Fruit fly (Drosophila melanogaster) whole organism, embryonic: ENCODE data around the gene Ku80.

Source experiments
- CG10543 ChIP-seq: fragments of 200-800 bp; sonication (Bioruptor generic); optimal IDR thresholded peaks from 3 replicates; lab custom pipeline; 2017; ENCODE audit warnings: missing biosample characterization, mild to moderate bottlenecking, missing genetic modification characterization, moderate library complexity
- CG11695 ChIP-seq: fragments of 200-800 bp; sonication (Bioruptor generic); IDR thresholded peaks from 3 replicates; pipeline ENCODE4 v1.3.6; 2022; ENCODE audit warnings: missing biosample characterization, missing genetic modification characterization
- CG12744 ChIP-seq: fragments of 200-800 bp; sonication (Bioruptor generic); optimal IDR thresholded peaks from 2 replicates; lab custom pipeline; 2016; ENCODE audit warnings: missing biosample characterization, missing genetic modification characterization
- CG14860 ChIP-seq: fragments of 200-800 bp; sonication (Bioruptor generic); IDR thresholded peaks from 3 replicates; pipeline ENCODE4 v1.3.6; 2022; ENCODE audit warnings: missing biosample characterization, missing genetic modification characterization; ENCODE audit not compliant: partially characterized antibody
- CG14965 ChIP-seq: fragments of 200-800 bp; sonication (Bioruptor generic); optimal IDR thresholded peaks from 2 replicates; lab custom pipeline; 2016; ENCODE audit warnings: missing biosample characterization, missing genetic modification characterization, borderline replicate concordance
- CG2678 ChIP-seq: fragments of 200-800 bp; sonication (Bioruptor generic); optimal IDR thresholded peaks from 3 replicates; lab custom pipeline; 2019; ENCODE audit warnings: missing biosample characterization, mild to moderate bottlenecking, missing genetic modification characterization, moderate library complexity
- CG30020 ChIP-seq: fragments of 200-800 bp; optimal IDR thresholded peaks from 2 replicates; lab custom pipeline; 2019; ENCODE audit warnings: missing biosample characterization, mild to moderate bottlenecking, missing genetic modification characterization, moderate library complexity
- CG30403 ChIP-seq: fragments of 200-800 bp; sonication (Bioruptor generic); optimal IDR thresholded peaks from 3 replicates; lab custom pipeline; 2016; ENCODE audit warnings: missing biosample characterization, missing genetic modification characterization
- CG3065 ChIP-seq: fragments of 200-800 bp; sonication (Bioruptor generic); optimal IDR thresholded peaks from 2 replicates; lab custom pipeline; 2016; ENCODE audit warnings: missing biosample characterization, missing genetic modification characterization
- CG31441 ChIP-seq: fragments of 200-800 bp; sonication (Bioruptor generic); IDR thresholded peaks from 2 replicates; pipeline ENCODE4 v1.3.6; 2022; ENCODE audit warnings: missing biosample characterization, missing genetic modification characterization
- CG33557 ChIP-seq: fragments of 200-800 bp; sonication (Bioruptor generic); optimal IDR thresholded peaks from 2 replicates; lab custom pipeline; 2019; ENCODE audit warnings: missing biosample characterization, mild to moderate bottlenecking, missing genetic modification characterization, moderate library complexity
- CG3838 ChIP-seq: fragments of 200-800 bp; sonication (Bioruptor generic); optimal IDR thresholded peaks from 3 replicates; lab custom pipeline; 2016; ENCODE audit warnings: missing biosample characterization, missing genetic modification characterization
- CG7357 ChIP-seq: fragments of 200-800 bp; sonication (Bioruptor generic); IDR thresholded peaks from 3 replicates; pipeline ENCODE4 v1.3.6; 2022; ENCODE audit warnings: missing biosample characterization, missing genetic modification characterization
- CG7786 ChIP-seq: fragments of 200-800 bp; sonication (Bioruptor generic); optimal IDR thresholded peaks from 2 replicates; lab custom pipeline; 2016; ENCODE audit warnings: missing biosample characterization, missing genetic modification characterization
- CG9727 ChIP-seq: fragments of 200-800 bp; sonication (Bioruptor generic); optimal IDR thresholded peaks from 3 replicates; lab custom pipeline; 2017; ENCODE audit warnings: missing biosample characterization, mild to moderate bottlenecking, missing genetic modification characterization
- CG9797 ChIP-seq: fragments of 200-800 bp; sonication (Bioruptor generic); optimal IDR thresholded peaks from 3 replicates; lab custom pipeline; 2018; ENCODE audit warnings: missing biosample characterization, mild to moderate bottlenecking, missing genetic modification characterization
- Camta ChIP-seq: fragments of 200-800 bp; sonication (Bioruptor generic); optimal IDR thresholded peaks from 2 replicates; lab custom pipeline; 2016; ENCODE audit warnings: missing biosample characterization, missing genetic modification characterization
- Dll ChIP-seq: fragments of 200-800 bp; sonication (Bioruptor generic); IDR thresholded peaks from 4 replicates; pipeline ENCODE4 v1.3.6; 2022; ENCODE audit warnings: missing biosample characterization, missing genetic modification characterization; ENCODE audit not compliant: partially characterized antibody
- HLH4C ChIP-seq: fragments of 200-800 bp; sonication (Bioruptor generic); IDR thresholded peaks from 3 replicates; pipeline ENCODE4 v1.3.6; 2022; ENCODE audit warnings: missing biosample characterization, missing genetic modification characterization; ENCODE audit not compliant: partially characterized antibody
- Hr78 ChIP-seq, 2 experiments: fragments of 200-800 bp in 1 of 2; fragments of >200 bp in 1 of 2; sonication (Bioruptor generic) in 1 of 2; optimal IDR thresholded peaks; 2 replicates each; lab custom pipeline; 2017 to 2019; ENCODE audit warnings: missing biosample characterization in 2 of 2, missing genetic modification characterization in 2 of 2, mild to moderate bottlenecking in 1 of 2, moderate library complexity in 1 of 2
- Lim3 ChIP-seq: fragments of 200-800 bp; sonication (Bioruptor generic); IDR thresholded peaks from 2 replicates; pipeline ENCODE4 v1.3.6; 2022; ENCODE audit warnings: missing biosample characterization, missing genetic modification characterization
- NfI ChIP-seq: fragments of 200-800 bp; sonication (Bioruptor generic); optimal IDR thresholded peaks from 3 replicates; lab custom pipeline; 2018; ENCODE audit warnings: missing biosample characterization, mild to moderate bottlenecking, missing genetic modification characterization, moderate library complexity
- Oaz ChIP-seq: fragments of 200-800 bp; sonication (Bioruptor generic); IDR thresholded peaks from 2 replicates; pipeline ENCODE4 v1.3.6; 2022; ENCODE audit warnings: missing biosample characterization, missing genetic modification characterization
- Sry-δ ChIP-seq: fragments of 200-800 bp; sonication (Bioruptor generic); optimal IDR thresholded peaks from 2 replicates; lab custom pipeline; 2016; ENCODE audit warnings: missing biosample characterization, missing genetic modification characterization
- YL-1 ChIP-seq: fragments of 200-800 bp; sonication (Bioruptor generic); optimal IDR thresholded peaks from 3 replicates; lab custom pipeline; 2017; ENCODE audit warnings: missing biosample characterization, mild to moderate bottlenecking, missing genetic modification characterization
- ara ChIP-seq: fragments of 200-800 bp; sonication (Bioruptor generic); IDR thresholded peaks from 2 replicates; pipeline ENCODE4 v1.3.6; 2022; ENCODE audit warnings: missing biosample characterization, missing genetic modification characterization
- bcd ChIP-seq: fragments of 200-800 bp; sonication (Bioruptor generic); optimal IDR thresholded peaks from 2 replicates; lab custom pipeline; 2017; ENCODE audit warnings: missing biosample characterization, mild to moderate bottlenecking, missing genetic modification characterization
- bsh ChIP-seq, 2 experiments: fragments of 200-800 bp; sonication (Bioruptor generic); optimal IDR thresholded peaks; 2 replicates each; lab custom pipeline; 2017 to 2018; ENCODE audit warnings: mild to moderate bottlenecking in 2 of 2, missing biosample characterization in 2 of 2, missing genetic modification characterization in 2 of 2, moderate library complexity in 1 of 2
- chm ChIP-seq: fragments of 200-800 bp; sonication (Bioruptor generic); IDR thresholded peaks from 2 replicates; pipeline ENCODE4 v1.3.6; 2022; ENCODE audit warnings: missing biosample characterization, missing genetic modification characterization
- croc ChIP-seq: fragments of 200-800 bp; sonication (Bioruptor generic); conservative IDR thresholded peaks from 3 replicates; pipeline ENCODE4 v1.3.6; 2022; ENCODE audit warnings: missing biosample characterization, missing genetic modification characterization
- crp ChIP-seq, 2 experiments: fragments of 200-800 bp; sonication (Bioruptor generic); optimal IDR thresholded peaks; 2 replicates in 1 of 2; 3 replicates in 1 of 2; lab custom pipeline; 2017; ENCODE audit warnings: missing biosample characterization in 2 of 2, missing genetic modification characterization in 2 of 2, mild to moderate bottlenecking in 1 of 2, moderate library complexity in 1 of 2
- disco-r ChIP-seq: fragments of 200-800 bp; sonication (Bioruptor generic); optimal IDR thresholded peaks from 2 replicates; lab custom pipeline; 2016; ENCODE audit warnings: missing biosample characterization, missing genetic modification characterization
- fd102C ChIP-seq: fragments of 200-800 bp; sonication (Bioruptor generic); optimal IDR thresholded peaks from 2 replicates; lab custom pipeline; 2018; ENCODE audit warnings: missing biosample characterization, mild to moderate bottlenecking, missing genetic modification characterization, moderate library complexity
- fd3F ChIP-seq: fragments of 200-800 bp; sonication (Bioruptor generic); optimal IDR thresholded peaks from 2 replicates; lab custom pipeline; 2018; ENCODE audit warnings: missing biosample characterization, mild to moderate bottlenecking, missing genetic modification characterization, moderate library complexity
- insv ChIP-seq, 2 experiments: fragments of 200-800 bp; sonication (Bioruptor generic); optimal IDR thresholded peaks; 3 replicates each; lab custom pipeline; 2016 to 2018; ENCODE audit warnings: missing biosample characterization in 2 of 2, missing genetic modification characterization in 2 of 2
- jing ChIP-seq: fragments of 200-800 bp; sonication (Bioruptor generic); optimal IDR thresholded peaks from 2 replicates; lab custom pipeline; 2018; ENCODE audit warnings: missing biosample characterization, mild to moderate bottlenecking, missing genetic modification characterization
- ken ChIP-seq: fragments of 200-800 bp; sonication (Bioruptor generic); IDR thresholded peaks from 3 replicates; pipeline ENCODE4 v1.3.6; 2022; ENCODE audit warnings: missing biosample characterization, missing genetic modification characterization
- lmd ChIP-seq: fragments of 200-800 bp; sonication (Bioruptor generic); IDR thresholded peaks from 2 replicates; pipeline ENCODE4 v1.3.6; 2022; ENCODE audit warnings: missing biosample characterization, missing genetic modification characterization
- mam ChIP-seq: fragments of 200-800 bp; sonication (Bioruptor generic); optimal IDR thresholded peaks from 3 replicates; lab custom pipeline; 2016; ENCODE audit warnings: missing biosample characterization, missing genetic modification characterization
- mld ChIP-seq: fragments of 200-800 bp; sonication (Bioruptor generic); IDR thresholded peaks from 3 replicates; pipeline ENCODE4 v1.3.6; 2022; ENCODE audit warnings: missing biosample characterization, missing genetic modification characterization; ENCODE audit not compliant: partially characterized antibody
- pan ChIP-seq, 4 experiments: fragments of >200 bp in 3 of 4; fragments of 200-800 bp in 1 of 4; sonication (Bioruptor generic) in 1 of 4; optimal IDR thresholded peaks in 3 of 4; IDR thresholded peaks in 1 of 4; 2 replicates each; pipeline versions ENCODE4 v1.3.6 to Lab custom; 2017 to 2022; ENCODE audit warnings: missing biosample characterization in 2 of 4, missing genetic modification characterization in 2 of 4, mixed read lengths in 1 of 4
- pnt ChIP-seq: fragments of 200-800 bp; sonication (Bioruptor generic); optimal IDR thresholded peaks from 3 replicates; lab custom pipeline; 2016; ENCODE audit warnings: missing biosample characterization, missing genetic modification characterization
- ranshi ChIP-seq: fragments of 200-800 bp; sonication (Bioruptor generic); IDR thresholded peaks from 2 replicates; pipeline ENCODE4 v1.3.6; 2022; ENCODE audit warnings: missing biosample characterization, missing genetic modification characterization
- seq ChIP-seq: fragments of 200-800 bp; sonication (Bioruptor generic); IDR thresholded peaks from 2 replicates; pipeline ENCODE4 v1.3.6; 2022; ENCODE audit warnings: missing biosample characterization, missing genetic modification characterization
- sisA ChIP-seq: fragments of 200-800 bp; sonication (Bioruptor generic); IDR thresholded peaks from 2 replicates; pipeline ENCODE4 v1.3.6; 2022; ENCODE audit warnings: missing biosample characterization, missing genetic modification characterization
- ssp ChIP-seq: fragments of 200-800 bp; sonication (Bioruptor generic); IDR thresholded peaks from 2 replicates; pipeline ENCODE4 v1.3.6; 2022; ENCODE audit warnings: missing biosample characterization, missing genetic modification characterization
- ttk ChIP-seq: fragments of 200-800 bp; sonication (Bioruptor generic); IDR thresholded peaks from 2 replicates; pipeline ENCODE4 v2.1.2; 2022; ENCODE audit warnings: missing biosample characterization, missing genetic modification characterization
- twi ChIP-seq: fragments of 200-800 bp; optimal IDR thresholded peaks from 2 replicates; lab custom pipeline; 2019; ENCODE audit warnings: missing biosample characterization, mild to moderate bottlenecking, missing genetic modification characterization, moderate library complexity
- yki ChIP-seq: fragments of >200 bp; optimal IDR thresholded peaks from 3 replicates; lab custom pipeline; 2018

Gene Ku80

DNA sequence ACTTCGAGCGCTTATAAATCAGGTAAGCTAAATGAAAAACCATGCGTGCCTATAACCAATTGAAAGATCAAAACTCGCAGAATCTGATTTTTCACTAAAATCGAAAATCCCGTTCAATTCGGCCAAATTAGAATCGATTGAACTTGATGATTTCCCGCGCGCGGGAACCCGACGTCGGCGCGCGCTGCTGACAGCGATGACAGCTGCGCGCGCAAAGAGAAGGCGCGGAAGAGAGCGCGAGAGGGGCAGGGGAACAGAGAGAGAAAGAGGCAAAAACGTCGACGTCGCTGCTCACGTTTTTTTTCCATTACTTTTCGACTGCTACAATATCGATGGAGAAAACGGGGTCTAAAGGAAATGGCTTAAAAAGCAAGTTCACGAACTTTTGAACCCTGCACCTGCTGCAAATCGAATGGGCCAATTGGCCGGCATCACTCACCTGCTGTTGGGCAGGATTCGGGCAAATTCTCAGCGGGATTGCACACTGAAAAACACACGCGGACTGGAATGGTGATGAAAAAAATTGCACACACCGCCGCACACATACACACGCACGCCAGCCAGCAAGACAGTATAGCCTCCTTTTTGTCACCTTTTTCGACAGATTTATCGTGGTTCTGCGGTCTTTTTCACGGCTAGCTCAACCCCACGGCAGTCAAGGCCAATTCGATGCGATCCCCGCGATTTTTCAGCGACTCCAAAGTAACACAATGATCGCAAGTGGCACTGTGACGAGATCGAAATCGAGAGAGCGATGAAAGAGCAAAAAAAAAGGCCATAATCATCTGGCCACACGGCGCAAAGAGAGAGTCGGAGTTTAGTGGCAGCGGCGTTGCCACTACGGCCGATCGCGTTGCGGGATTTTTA lies 23.3 kb downstream of the Ku80 start, which contains the start of gene CycE (continued):
- TF ChIP-seq ranshi (GFP tag; lab: Robert Waterston, UW): no peak
- TF ChIP-seq disco-r: no peak
- no peak for TF ChIP-seq sisA (GFP tag; lab: Robert Waterston, UW)
- TF ChIP-seq CG2678 (tag; lab: Kevin White, UChicago): no peak
- no peak for TF ChIP-seq CG33557 (GFP tag; lab: Kevin White, UChicago)
- TF ChIP-seq jing (GFP tag; lab: Kevin White, UChicago): no peak
- no peak for TF ChIP-seq YL-1
- no peak for TF ChIP-seq HLH4C (GFP tag; lab: Robert Waterston, UW)
- TF ChIP-seq CG31441 (GFP tag; lab: Robert Waterston, UW): no peak
- no peak for TF ChIP-seq CG14860 (GFP tag; lab: Robert Waterston, UW)
- no peak for TF ChIP-seq pan (optimal IDR thresholded peaks at IDR 0.05; lab: Kevin White, UChicago)
- TF ChIP-seq pan (GFP tag; optimal IDR thresholded peaks at IDR 0.05 in 1 of 2, IDR thresholded peaks at IDR 0.05 in 1 of 2): no peak
- TF ChIP-seq CG9727 (GFP tag; lab: Kevin White, UChicago): no peak
- TF ChIP-seq twi (tag; lab: Kevin White, UChicago): no peak
- TF ChIP-seq ssp (GFP tag; lab: Robert Waterston, UW): no peak
- TF ChIP-seq CG30020: no peak
- no peak for TF ChIP-seq mld (GFP tag; lab: Robert Waterston, UW)
- no peak for TF ChIP-seq CG10543 (GFP tag; lab: Kevin White, UChicago)
- no peak for TF ChIP-seq CG11695 (GFP tag; lab: Robert Waterston, UW)
- no peak for TF ChIP-seq mam
- no peak for TF ChIP-seq bsh (GFP tag; optimal IDR thresholded peaks at IDR 0.05; lab: Kevin White, UChicago)
- no peak for TF ChIP-seq pnt (GFP tag; lab: Kevin White, UChicago)
- peak; percentile 30 for TF ChIP-seq yki
- TF ChIP-seq croc (GFP tag; lab: Robert Waterston, UW): no peak
- TF ChIP-seq CG7357: no peak
- no peak for TF ChIP-seq CG30403 (GFP tag; lab: Kevin White, UChicago)
- peak in 1 of 2 experiments; percentile 62 for TF ChIP-seq crp (GFP tag; optimal IDR thresholded peaks at IDR 0.05; lab: Kevin White, UChicago)
- TF ChIP-seq Hr78 (GFP tag; optimal IDR thresholded peaks at IDR 0.05; lab: Kevin White, UChicago): no peak
- 0 out of 2 replicates have a peak, but pooled peaks have one; percentile 41 for TF ChIP-seq chm (GFP tag; lab: Robert Waterston, UW)
- no peak for TF ChIP-seq CG3065 (GFP tag; lab: Kevin White, UChicago)
- TF ChIP-seq lmd (GFP tag; lab: Robert Waterston, UW): no peak
- TF ChIP-seq Sry-δ (GFP tag; lab: Kevin White, UChicago): peak; percentile 9
- TF ChIP-seq Oaz: no peak
- no peak for TF ChIP-seq ara (GFP tag; lab: Robert Waterston, UW)
- no peak for TF ChIP-seq ken (GFP tag; lab: Robert Waterston, UW)
- TF ChIP-seq Dll: no peak
- TF ChIP-seq Lim3 (GFP tag; lab: Robert Waterston, UW): no peak
- TF ChIP-seq insv (GFP tag; optimal IDR thresholded peaks at IDR 0.05; lab: Kevin White, UChicago): no peak
- no peak for TF ChIP-seq NfI (GFP tag; lab: Kevin White, UChicago)
- no peak for TF ChIP-seq bcd
- no peak for TF ChIP-seq seq (GFP tag; lab: Robert Waterston, UW)
- TF ChIP-seq CG14965 (GFP tag; lab: Kevin White, UChicago): no peak
- no peak for TF ChIP-seq Camta (GFP tag; lab: Kevin White, UChicago)
- TF ChIP-seq ttk (GFP tag; lab: Robert Waterston, UW): no peak
- no peak for TF ChIP-seq CG12744 (GFP tag; lab: Kevin White, UChicago)
- TF ChIP-seq fd3F (GFP tag; lab: Kevin White, UChicago): no peak
- TF ChIP-seq fd102C (GFP tag; lab: Kevin White, UChicago): no peak
- peak; percentile 41 for TF ChIP-seq CG9797 (GFP tag; lab: Kevin White, UChicago)
- no peak for TF ChIP-seq CG3838 (GFP tag; lab: Kevin White, UChicago)
- TF ChIP-seq CG7786 (GFP tag; lab: Kevin White, UChicago): no peak
